Worm (Caenorhabditis elegans) whole organism, young adult: ENCODE results near the gene R05G6.9.

Experiments used
- B0019.2 ChIP-seq: fragments of 200-800 bp; sonication (Bioruptor generic); conservative IDR thresholded peaks from 2 replicates; pipeline ENCODE4 v1.3.6; 2022; ENCODE audit warnings: missing genetic modification reagents, missing genetic modification characterization, missing compliant biosample characterization
- B0261.1 ChIP-seq: sonication (generic microtip); optimal IDR thresholded peaks from 2 replicates; lab custom pipeline; 2016; ENCODE audit warnings: mild to moderate bottlenecking, missing genetic modification characterization, moderate library complexity, missing compliant biosample characterization
- C17E4.6 ChIP-seq: fragments of 200-800 bp; sonication (Bioruptor generic); IDR thresholded peaks from 2 replicates; pipeline ENCODE4 v1.3.6; 2022; ENCODE audit warnings: missing genetic modification reagents, missing genetic modification characterization, missing compliant biosample characterization
- D2030.7 ChIP-seq: fragments of 200-800 bp; sonication (Bioruptor generic); IDR thresholded peaks from 2 replicates; pipeline ENCODE4 v1.3.6; 2022; ENCODE audit warnings: missing genetic modification reagents, missing genetic modification characterization, missing compliant biosample characterization
- F10E7.11 ChIP-seq: sonication (generic microtip); optimal IDR thresholded peaks from 2 replicates; lab custom pipeline; 2017; ENCODE audit warnings: mild to moderate bottlenecking, missing genetic modification characterization, moderate library complexity, missing compliant biosample characterization
- F33H1.4 ChIP-seq: fragments of 200-800 bp; sonication (Bioruptor generic); IDR thresholded peaks from 2 replicates; pipeline ENCODE4 v1.3.6; 2022; ENCODE audit warnings: missing genetic modification reagents, missing genetic modification characterization, missing compliant biosample characterization
- F55B11.4 ChIP-seq: sonication (generic microtip); optimal IDR thresholded peaks from 2 replicates; lab custom pipeline; 2016; ENCODE audit warnings: missing compliant biosample characterization, missing genetic modification characterization, borderline replicate concordance; ENCODE audit not compliant: insufficient read depth
- K12H6.12 ChIP-seq: fragments of 200-800 bp; sonication (Bioruptor generic); optimal IDR thresholded peaks from 2 replicates; lab custom pipeline; 2018; ENCODE audit warnings: mild to moderate bottlenecking, missing genetic modification characterization, missing compliant biosample characterization
- Y79H2A.3 ChIP-seq: fragments of 200-800 bp; sonication (Bioruptor generic); conservative IDR thresholded peaks from 2 replicates; pipeline ENCODE4 v1.3.6; 2022; ENCODE audit warnings: missing genetic modification reagents, missing genetic modification characterization, missing compliant biosample characterization
- ZK185.1 ChIP-seq: sonication (generic microtip); optimal IDR thresholded peaks from 2 replicates; lab custom pipeline; 2016; ENCODE audit warnings: mild to moderate bottlenecking, missing genetic modification characterization, missing compliant biosample characterization; ENCODE audit not compliant: poor library complexity, severe bottlenecking
- attf-5 ChIP-seq: fragments of 200-800 bp; sonication (Bioruptor generic); optimal IDR thresholded peaks from 2 replicates; lab custom pipeline; 2018; ENCODE audit warnings: mild to moderate bottlenecking, missing genetic modification characterization, missing compliant biosample characterization
- bed-2 ChIP-seq: fragments of 200-800 bp; sonication (Bioruptor generic); IDR thresholded peaks from 2 replicates; pipeline ENCODE4 v1.3.6; 2022; ENCODE audit warnings: missing genetic modification reagents, missing genetic modification characterization, missing compliant biosample characterization
- die-1 ChIP-seq: sonication (generic microtip); optimal IDR thresholded peaks from 2 replicates; lab custom pipeline; 2016; ENCODE audit warnings: missing genotype, mild to moderate bottlenecking, missing genetic modification characterization, missing compliant biosample characterization
- dox-1 ChIP-seq: fragments of 200-800 bp; sonication (Bioruptor generic); IDR thresholded peaks from 2 replicates; pipeline ENCODE4 v1.3.6; 2022; ENCODE audit warnings: missing genetic modification reagents, missing genetic modification characterization, missing compliant biosample characterization
- efl-1 ChIP-seq: fragments of 150-350 bp; optimal IDR thresholded peaks from 2 replicates; lab custom pipeline; 2014; ENCODE audit warnings: missing biosample characterization, missing genetic modification reagents, missing genetic modification characterization
- egrh-3 ChIP-seq: fragments of 200-800 bp; sonication (Bioruptor generic); IDR thresholded peaks from 2 replicates; pipeline ENCODE4 v1.3.6; 2022; ENCODE audit warnings: missing genetic modification reagents, missing genetic modification characterization, missing compliant biosample characterization
- ekl-4 ChIP-seq: fragments of 200-800 bp; sonication (Bioruptor generic); IDR thresholded peaks from 2 replicates; pipeline ENCODE4 v1.3.6; 2022; ENCODE audit warnings: missing genetic modification reagents, missing genetic modification characterization, missing compliant biosample characterization
- him-1 ChIP-seq: sonication (generic microtip); optimal IDR thresholded peaks from 2 replicates; lab custom pipeline; 2016; ENCODE audit warnings: missing genotype, missing genetic modification reagents, missing genetic modification characterization, missing compliant biosample characterization
- hmg-1.2 ChIP-seq: fragments of 200-800 bp; sonication (Bioruptor generic); IDR thresholded peaks from 2 replicates; pipeline ENCODE4 v1.3.6; 2022; ENCODE audit warnings: missing genetic modification reagents, missing genetic modification characterization, missing compliant biosample characterization
- hrde-1 ChIP-seq: sonication (generic microtip); optimal IDR thresholded peaks from 2 replicates; lab custom pipeline; 2016; ENCODE audit warnings: missing genetic modification characterization, mild to moderate bottlenecking, missing compliant biosample characterization, moderate library complexity, missing genotype, missing genetic modification reagents, borderline replicate concordance
- lin-26 ChIP-seq: fragments of 200-800 bp; sonication (Bioruptor generic); IDR thresholded peaks from 2 replicates; pipeline ENCODE4 v1.3.6; 2022; ENCODE audit warnings: missing genetic modification reagents, missing genetic modification characterization, missing compliant biosample characterization
- madf-8 ChIP-seq: fragments of 200-800 bp; sonication (Bioruptor generic); conservative IDR thresholded peaks from 2 replicates; pipeline ENCODE4 v1.3.6; 2022; ENCODE audit warnings: missing genetic modification reagents, missing genetic modification characterization, missing compliant biosample characterization
- mes-4 ChIP-seq: sonication (generic microtip); optimal IDR thresholded peaks from 2 replicates; lab custom pipeline; 2016; ENCODE audit warnings: missing genotype, missing genetic modification characterization, missing compliant biosample characterization
- mxl-1 ChIP-seq: sonication (generic microtip); optimal IDR thresholded peaks from 2 replicates; lab custom pipeline; 2016; ENCODE audit warnings: missing genetic modification characterization, missing compliant biosample characterization
- nfya-1 ChIP-seq: sonication (generic microtip); optimal IDR thresholded peaks from 2 replicates; lab custom pipeline; 2017; ENCODE audit warnings: antibody characterized with exemption, missing compliant biosample characterization, missing genetic modification characterization, borderline replicate concordance; ENCODE audit not compliant: insufficient read depth
- nfya-2 ChIP-seq: fragments of 200-800 bp; sonication (Bioruptor generic); IDR thresholded peaks from 2 replicates; pipeline ENCODE4 v1.3.6; 2022; ENCODE audit warnings: missing genetic modification reagents, missing genetic modification characterization, missing compliant biosample characterization
- nhr-90 ChIP-seq: sonication (generic microtip); optimal IDR thresholded peaks from 2 replicates; lab custom pipeline; 2016; ENCODE audit warnings: missing genotype, mild to moderate bottlenecking, missing genetic modification characterization, missing compliant biosample characterization
- rec-8 ChIP-seq, 2 experiments: sonication (generic microtip); optimal IDR thresholded peaks; 2 replicates each; lab custom pipeline; 2016; ENCODE audit warnings: mild to moderate bottlenecking in 2 of 2, missing genetic modification characterization in 2 of 2, missing genetic modification reagents in 2 of 2, missing genotype in 2 of 2, missing biosample characterization in 1 of 2, missing compliant biosample characterization in 1 of 2, moderate library complexity in 1 of 2
- rpc-1 ChIP-seq, 2 experiments: fragments of 150-350 bp in 1 of 2; sonication (generic microtip) in 1 of 2; optimal IDR thresholded peaks; 2 replicates each; lab custom pipeline; 2014 to 2018; ENCODE audit warnings: missing biosample characterization in 1 of 2, missing genetic modification characterization in 1 of 2, missing genetic modification reagents in 1 of 2, missing genotype in 1 of 2
- snpc-1.1 ChIP-seq: sonication (generic microtip); optimal IDR thresholded peaks from 2 replicates; lab custom pipeline; 2017; ENCODE audit warnings: missing genetic modification characterization, mild to moderate bottlenecking, missing compliant biosample characterization, antibody characterized with exemption, moderate library complexity, missing genotype, missing genetic modification reagents; ENCODE audit not compliant: insufficient read depth
- snpc-3.4 ChIP-seq: sonication (generic microtip); optimal IDR thresholded peaks from 2 replicates; lab custom pipeline; 2017; ENCODE audit warnings: missing genetic modification characterization, mild to moderate bottlenecking, missing compliant biosample characterization, antibody characterized with exemption, moderate library complexity, missing genotype, missing genetic modification reagents
- snpc-4 ChIP-seq, 5 experiments: fragments of 150-350 bp in 1 of 5; sonication (generic microtip) in 4 of 5; optimal IDR thresholded peaks; 2 replicates each; lab custom pipeline; 2014 to 2018; ENCODE audit warnings: missing genetic modification characterization in 5 of 5, missing biosample characterization in 3 of 5, antibody characterized with exemption in 2 of 5, mild to moderate bottlenecking in 2 of 5, missing compliant biosample characterization in 2 of 5, missing genotype in 2 of 5, moderate library complexity in 2 of 5, missing genetic modification reagents in 1 of 5
- tbp1 ChIP-seq: fragments of 200-800 bp; sonication (Bioruptor generic); optimal IDR thresholded peaks from 2 replicates; lab custom pipeline; 2018; ENCODE audit warnings: mild to moderate bottlenecking, missing genetic modification characterization, missing compliant biosample characterization
- zfh-2 ChIP-seq: fragments of 200-800 bp; sonication (Bioruptor generic); conservative IDR thresholded peaks from 2 replicates; pipeline ENCODE4 v1.3.6; 2022; ENCODE audit warnings: missing genetic modification reagents, missing genetic modification characterization, missing compliant biosample characterization
- ztf-18 ChIP-seq: sonication (generic microtip); optimal IDR thresholded peaks from 2 replicates; lab custom pipeline; 2016; ENCODE audit warnings: missing genotype, mild to moderate bottlenecking, missing genetic modification characterization, missing compliant biosample characterization

The R05G6.9 gene

ce11 chrIV:7500924-7501323 is 15.1 kb downstream of the R05G6.9 start:
- TF ChIP-seq F10E7.11 (tag; lab: Kevin White, UChicago) (no peak), hrde-1 (tag; lab: Kevin White, UChicago) (no peak), C17E4.6 (GFP tag; lab: Robert Waterston, UW) (no peak), K12H6.12 (tag; lab: Kevin White, UChicago) (no peak), zfh-2 (no peak), F55B11.4 (tag; lab: Kevin White, UChicago) (no peak), lin-26 (GFP tag; lab: Robert Waterston, UW) (no peak), ekl-4 (GFP tag; lab: Robert Waterston, UW) (no peak), rpc-1 (optimal IDR thresholded peaks at IDR 0.05; lab: Kevin White, UChicago) (no peak), rpc-1 (tag; optimal IDR thresholded peaks at IDR 0.05; lab: Kevin White, UChicago) (no peak), nfya-2 (GFP tag; lab: Robert Waterston, UW) (no peak), F33H1.4 (GFP tag; lab: Robert Waterston, UW) (no peak), B0019.2 (GFP tag; lab: Robert Waterston, UW) (no peak)

- TF ChIP-seq rpc-1 (optimal IDR thresholded peaks at IDR 0.05; lab: Kevin White, UChicago) (peak; percentile 62), rpc-1 (tag; optimal IDR thresholded peaks at IDR 0.05; lab: Kevin White, UChicago) (peak; percentile 82), him-1 (tag; lab: Kevin White, UChicago) (peak; percentile 46), ztf-18 (tag; lab: Kevin White, UChicago) (peak; percentile 17), mes-4 (tag; lab: Kevin White, UChicago) (peak; percentile 10), snpc-3.4 (tag; lab: Kevin White, UChicago) (peak; percentile 67), hmg-1.2 (peak; percentile 81), die-1 (tag; lab: Kevin White, UChicago) (peak; percentile 68), egrh-3 (no peak), mxl-1 (tag; lab: Kevin White, UChicago) (peak; percentile 14), bed-2 (GFP tag; lab: Robert Waterston, UW) (no peak), snpc-1.1 (tag; lab: Kevin White, UChicago) (peak; percentile 91), rec-8 (tag; optimal IDR thresholded peaks at IDR 0.05; lab: Kevin White, UChicago) (peak in 1 of 2 experiments; percentile 12), snpc-4 (GFP tag; optimal IDR thresholded peaks at IDR 0.05; lab: Kevin White, UChicago) (peak; percentile 73), snpc-4 (tag; optimal IDR thresholded peaks at IDR 0.05; lab: Kevin White, UChicago) (peak in 3 of 4 experiments; percentile 90 to 96 (median 93)), tbp1 (GFP tag; lab: Kevin White, UChicago) (peak; percentile 83), lin-26 (GFP tag; lab: Robert Waterston, UW) (peak; percentile 91), ZK185.1 (peak; percentile 7), attf-5 (GFP tag; lab: Kevin White, UChicago) (peak; percentile 20), madf-8 (no peak), nhr-90 (tag; lab: Kevin White, UChicago) (peak; percentile 47), nfya-1 (tag; lab: Kevin White, UChicago) (no peak), Y79H2A.3 (GFP tag; lab: Robert Waterston, UW) (no peak), B0261.1 (tag; lab: Kevin White, UChicago) (peak; percentile 51), efl-1 (no peak), dox-1 (GFP tag; lab: Robert Waterston, UW) (no peak), D2030.7 (no peak)
Observed at ce11 chrIV:7499302-7499701, 16.8 kb downstream of the R05G6.9 start.
